Fruit fly (Drosophila melanogaster): ENCODE measurements around the gene CG6055.

CG6055 gene

DNA sequence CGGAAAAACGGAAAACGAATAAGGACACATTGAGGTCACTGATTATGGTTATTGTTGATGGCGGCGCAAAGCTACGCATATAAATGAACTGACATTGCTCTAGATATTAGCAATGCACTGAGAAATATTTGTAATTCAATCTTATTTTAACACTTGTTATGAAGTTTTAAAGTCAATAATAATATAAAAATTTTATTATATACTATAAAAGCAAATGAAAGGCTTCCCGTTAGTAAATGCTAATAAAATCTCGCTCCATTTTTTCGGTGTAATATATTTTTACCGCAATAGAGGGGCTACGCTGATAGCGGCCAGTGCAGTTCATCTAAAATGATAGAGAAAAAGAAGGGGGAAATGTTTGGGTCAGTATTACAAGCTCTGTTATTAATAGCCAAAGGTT lies 25.6 kb downstream of the CG6055 start:
- no peak for TF ChIP-seq CG34367 (tag; optimal IDR thresholded peaks at IDR 0.05)
- 0 out of 3 replicates have a peak, but pooled peaks have one; percentile 40 for TF ChIP-seq fd96Ca (GFP tag; IDR thresholded peaks at IDR 0.05)
- TF ChIP-seq CG32121 (GFP tag; IDR thresholded peaks at IDR 0.05) = peak; percentile 52
- TF ChIP-seq Pif1A (GFP tag; optimal IDR thresholded peaks at IDR 0.05) = no peak
- TF ChIP-seq Ets98B (GFP tag; IDR thresholded peaks at IDR 0.05) = peak; percentile 36; the same call in 1 of the 2 replicates
- peak; percentile 28 for TF ChIP-seq CG8301 (tag; optimal IDR thresholded peaks at IDR 0.05)
- TF ChIP-seq CG14655 (GFP tag; optimal IDR thresholded peaks at IDR 0.05) = peak; percentile 24
- TF ChIP-seq CG8159 (tag; optimal IDR thresholded peaks at IDR 0.05) = no peak
- TF ChIP-seq CG15710 (tag; optimal IDR thresholded peaks at IDR 0.05) = peak; percentile 17
- TF ChIP-seq CG12605 (GFP tag; IDR thresholded peaks at IDR 0.05) = no peak
- TF ChIP-seq CG17806 (tag; optimal IDR thresholded peaks at IDR 0.05) = peak; percentile 38
- no peak for TF ChIP-seq D1 (tag; optimal IDR thresholded peaks at IDR 0.05)
- peak; percentile 47; the same call in 1 of the 2 replicates for TF ChIP-seq rn (GFP tag; IDR thresholded peaks at IDR 0.05)
- no peak for TF ChIP-seq Pif1B (GFP tag; optimal IDR thresholded peaks at IDR 0.05)
- TF ChIP-seq CG4496 (GFP tag; IDR thresholded peaks at IDR 0.05) = peak; percentile 55; the same call in 1 of the 3 replicates
- no peak for TF ChIP-seq EcR (GFP tag; optimal IDR thresholded peaks at IDR 0.05)
- peak; percentile 31 for TF ChIP-seq CG9948 (tag; optimal IDR thresholded peaks at IDR 0.05)
- TF ChIP-seq gl (tag; optimal IDR thresholded peaks at IDR 0.05) = no peak
- TF ChIP-seq CG10348 (GFP tag; IDR thresholded peaks at IDR 0.05) = no peak
- TF ChIP-seq CG13204 (GFP tag; optimal IDR thresholded peaks at IDR 0.05) = no peak
- TF ChIP-seq Snoo (tag; optimal IDR thresholded peaks at IDR 0.05) = no peak

DNA sequence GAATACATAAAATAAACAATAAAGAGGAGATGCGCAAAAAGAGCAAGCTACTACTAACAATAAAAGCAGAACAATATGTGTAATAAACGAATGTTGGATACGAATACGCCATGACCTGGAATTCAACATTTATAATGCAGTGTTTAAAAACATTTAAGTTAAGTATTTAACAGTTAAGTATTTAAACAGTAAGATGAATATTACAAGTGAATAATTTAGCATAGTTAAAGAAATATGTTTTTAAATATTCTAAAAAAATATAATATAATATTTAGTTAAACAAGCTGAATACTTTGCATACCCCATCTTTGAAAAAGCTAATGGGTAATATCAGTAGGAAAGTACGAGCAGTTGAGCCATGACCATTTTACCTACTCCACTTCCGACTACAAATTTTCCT lies 26.2 kb downstream of the CG6055 start:
- TF ChIP-seq Ets98B (GFP tag; IDR thresholded peaks at IDR 0.05) (no peak), CG13204 (GFP tag; optimal IDR thresholded peaks at IDR 0.05) (no peak), CG8159 (tag; optimal IDR thresholded peaks at IDR 0.05) (peak; percentile 29), CG14655 (GFP tag; optimal IDR thresholded peaks at IDR 0.05) (peak; percentile 9), Pif1A (GFP tag; optimal IDR thresholded peaks at IDR 0.05) (no peak), CG32121 (GFP tag; IDR thresholded peaks at IDR 0.05) (no peak)

DNA sequence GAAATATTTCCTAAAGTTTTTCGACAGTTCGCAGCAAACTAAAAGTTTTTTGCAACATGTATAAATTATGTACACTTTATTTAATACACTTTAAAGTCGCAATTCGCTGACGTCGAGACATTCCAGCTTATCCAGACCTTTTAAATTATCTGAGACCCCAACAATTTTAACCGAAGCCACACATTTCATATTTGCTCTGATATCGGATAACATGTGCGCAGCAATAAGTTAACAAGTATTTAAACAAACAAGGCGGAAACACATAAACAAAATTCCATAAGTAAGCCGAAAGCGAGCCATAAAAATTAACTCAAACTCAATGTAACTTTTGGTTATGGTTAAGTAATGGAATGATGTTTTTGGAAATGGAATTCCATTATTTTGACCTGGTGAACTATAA lies 27.1 kb downstream of the CG6055 start:
- TF ChIP-seq CG34367 (tag; optimal IDR thresholded peaks at IDR 0.05) = no peak
- no peak for TF ChIP-seq gl (tag; optimal IDR thresholded peaks at IDR 0.05)
- TF ChIP-seq CG8159 (tag; optimal IDR thresholded peaks at IDR 0.05) = no peak
- TF ChIP-seq CG14655 (GFP tag; optimal IDR thresholded peaks at IDR 0.05) = no peak
- no peak for TF ChIP-seq fd96Ca (GFP tag; IDR thresholded peaks at IDR 0.05)
- no peak for TF ChIP-seq rn (GFP tag; IDR thresholded peaks at IDR 0.05)
- TF ChIP-seq CG10348 (GFP tag; IDR thresholded peaks at IDR 0.05) = no peak
- TF ChIP-seq CG32121 (GFP tag; IDR thresholded peaks at IDR 0.05) = no peak
- no peak for TF ChIP-seq Ets98B (GFP tag; IDR thresholded peaks at IDR 0.05)
- no peak for TF ChIP-seq CG8301 (tag; optimal IDR thresholded peaks at IDR 0.05)
- no peak for TF ChIP-seq Snoo (tag; optimal IDR thresholded peaks at IDR 0.05)
- no peak for TF ChIP-seq CG4496 (GFP tag; IDR thresholded peaks at IDR 0.05)
- no peak for TF ChIP-seq CG15710 (tag; optimal IDR thresholded peaks at IDR 0.05)

DNA sequence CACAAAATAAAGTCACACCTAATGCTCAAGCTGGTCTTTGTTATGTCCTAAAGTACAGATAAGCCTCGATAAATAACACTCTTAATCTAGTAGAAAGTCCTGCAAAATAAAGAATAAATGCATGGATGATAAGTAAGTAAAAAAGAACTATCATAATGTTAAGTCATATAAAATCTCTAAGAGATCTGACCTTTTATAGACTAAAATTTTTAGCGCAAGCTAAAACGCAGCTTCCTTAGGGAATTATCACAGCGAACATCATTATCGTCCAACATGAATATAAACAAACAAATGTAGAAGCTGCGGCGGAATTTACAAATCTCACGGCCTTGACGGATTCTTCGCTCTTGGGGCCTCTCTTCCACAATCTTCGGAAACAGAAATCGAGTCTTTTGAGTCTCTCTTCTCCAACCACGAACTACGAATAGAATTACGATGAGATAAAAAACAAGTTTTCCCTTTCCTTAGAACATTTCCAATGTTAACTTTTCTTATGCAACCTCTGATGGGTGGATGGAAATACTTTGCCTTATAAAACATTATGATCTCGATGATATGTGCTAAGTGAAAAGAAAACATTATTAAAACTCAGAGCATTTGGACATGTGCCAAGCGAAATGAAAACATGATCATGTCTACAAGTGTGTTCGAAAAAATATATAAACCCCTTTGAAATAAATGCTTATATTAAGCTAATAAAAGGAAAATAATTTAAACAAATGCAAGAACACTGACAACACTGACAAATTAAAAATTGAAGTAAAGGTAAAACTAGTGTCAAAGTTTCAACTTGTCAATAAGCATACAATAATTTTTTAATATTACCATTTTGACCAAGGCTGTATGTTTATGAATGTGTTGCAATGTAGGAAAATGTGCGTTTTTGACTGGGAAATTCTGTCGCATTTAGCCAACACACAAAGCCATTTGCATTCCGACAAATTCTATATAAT lies 28.3 kb downstream of the CG6055 start:
- TF ChIP-seq CG14655 (GFP tag; optimal IDR thresholded peaks at IDR 0.05) (peak; percentile 35), CG8301 (tag; optimal IDR thresholded peaks at IDR 0.05) (peak; percentile 37), CG32121 (GFP tag; IDR thresholded peaks at IDR 0.05) (peak; percentile 54), CG34367 (tag; optimal IDR thresholded peaks at IDR 0.05) (peak; percentile 41), Pif1A (GFP tag; optimal IDR thresholded peaks at IDR 0.05) (no peak), CG12605 (GFP tag; IDR thresholded peaks at IDR 0.05) (0 out of 2 replicates have a peak, but pooled peaks have one; percentile 25), Ets98B (GFP tag; IDR thresholded peaks at IDR 0.05) (0 out of 2 replicates have a peak, but pooled peaks have one; percentile 27), CG15710 (tag; optimal IDR thresholded peaks at IDR 0.05) (peak; percentile 46), CG13204 (GFP tag; optimal IDR thresholded peaks at IDR 0.05) (no peak), CG8159 (tag; optimal IDR thresholded peaks at IDR 0.05) (no peak), CG17806 (tag; optimal IDR thresholded peaks at IDR 0.05) (peak; percentile 8), D1 (tag; optimal IDR thresholded peaks at IDR 0.05) (peak; percentile 21), CG4496 (GFP tag; IDR thresholded peaks at IDR 0.05) (0 out of 3 replicates have a peak, but pooled peaks have one; percentile 5), CG9948 (tag; optimal IDR thresholded peaks at IDR 0.05) (peak; percentile 24)

DNA sequence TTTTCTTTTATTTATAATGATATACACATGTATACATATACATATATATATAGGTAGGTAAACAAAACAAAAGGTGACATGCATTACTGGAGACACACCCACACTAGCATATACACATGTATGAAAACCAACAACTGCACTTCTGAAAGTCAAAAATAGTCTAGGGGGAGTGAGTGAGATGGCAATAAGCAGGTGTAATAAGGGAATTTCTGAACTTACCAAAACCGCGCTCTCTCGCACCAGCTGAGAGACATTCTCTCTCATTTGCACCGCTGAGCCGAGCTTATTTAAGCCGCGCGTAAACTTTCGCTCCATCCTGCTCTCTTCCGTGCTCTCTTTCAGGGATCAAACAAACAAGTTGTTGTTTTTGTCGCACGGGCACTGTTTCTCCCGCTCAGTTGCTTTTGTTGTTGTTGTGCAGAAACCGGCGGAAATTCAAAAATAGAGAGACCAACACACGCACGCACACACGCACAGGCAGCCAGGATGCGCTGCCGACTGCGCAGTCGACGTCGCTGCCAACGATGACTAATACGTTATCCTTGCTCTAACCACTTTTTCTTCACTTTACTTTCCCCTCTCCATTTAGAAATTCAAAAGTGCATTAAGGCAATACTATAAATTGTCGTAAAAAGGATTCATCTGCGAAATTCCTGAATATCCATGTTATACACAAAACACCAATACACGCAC lies 29.1 kb downstream of the CG6055 start:
- TF ChIP-seq CG13204 (GFP tag; optimal IDR thresholded peaks at IDR 0.05) = no peak
- no peak for TF ChIP-seq gl (tag; optimal IDR thresholded peaks at IDR 0.05)
- peak; percentile 79 for TF ChIP-seq CG4496 (GFP tag; IDR thresholded peaks at IDR 0.05)
- TF ChIP-seq fd96Ca (GFP tag; IDR thresholded peaks at IDR 0.05) = 0 out of 3 replicates have a peak, but pooled peaks have one; percentile 24
